Fruit fly (Drosophila melanogaster): ENCODE results near the gene CG5386.

The CG5386 gene

dm6 chr3R:22375674-22376073 is 33.6 kb upstream of the CG5386 start, which contains the start of gene CG18596:
CG18596 (plus strand) TSS chr3R:22375923.
- TF ChIP-seq HLH106 (tag; optimal IDR thresholded peaks at IDR 0.05) (no peak), CG32264 (GFP tag; optimal IDR thresholded peaks at IDR 0.05) (no peak), Myc (optimal IDR thresholded peaks at IDR 0.05) (peak; percentile 77), Jra (GFP tag; optimal IDR thresholded peaks at IDR 0.05) (no peak)

DNA sequence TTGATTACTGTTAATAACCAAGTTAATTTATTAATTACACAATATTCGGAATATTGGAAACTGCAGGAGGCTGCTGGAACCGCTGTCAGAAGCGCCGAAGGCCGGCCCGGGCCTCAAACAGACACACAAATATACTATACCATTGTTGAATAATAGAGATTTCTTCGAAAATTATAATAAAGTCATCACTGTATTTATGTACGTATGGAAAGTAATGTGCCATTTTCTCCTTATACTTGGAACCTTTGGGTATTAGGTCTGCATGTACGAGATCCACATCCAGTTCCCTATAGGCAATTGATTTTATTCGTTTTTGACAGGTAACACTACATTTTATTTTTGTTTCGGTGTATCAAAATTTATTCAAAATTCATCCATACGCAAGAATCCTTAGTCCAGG is 30.5 kb upstream of the CG5386 start, which contains the start of gene CG7069:
CG7069 (plus strand) TSS at position 301 of the 400 bp plus-strand sequence.
- TF ChIP-seq Rel (GFP tag; optimal IDR thresholded peaks at IDR 0.05) (no peak), Rel (tag; optimal IDR thresholded peaks at IDR 0.05) (no peak), Vsx2 (GFP tag; optimal IDR thresholded peaks at IDR 0.05; ENCODE audit: partially characterized antibody) (no peak), dl (GFP tag; optimal IDR thresholded peaks at IDR 0.05; ENCODE audit: insufficient read depth in 1 of 2, partially characterized antibody in 2 of 2) (no peak), usp (GFP tag; optimal IDR thresholded peaks at IDR 0.05) (no peak), woc (GFP tag; optimal IDR thresholded peaks at IDR 0.05) (no peak), br (GFP tag; optimal IDR thresholded peaks at IDR 0.05) (no peak), HLH106 (tag; optimal IDR thresholded peaks at IDR 0.05) (no peak), Hr83 (GFP tag; optimal IDR thresholded peaks at IDR 0.05; ENCODE audit: poor library complexity, severe bottlenecking) (no peak), CG9705 (GFP tag; optimal IDR thresholded peaks at IDR 0.05) (no peak), pan (optimal IDR thresholded peaks at IDR 0.05) (no peak), GATAd (GFP tag; optimal IDR thresholded peaks at IDR 0.05) (no peak), N (GFP tag; optimal IDR thresholded peaks at IDR 0.05) (no peak), OdsH (GFP tag; optimal IDR thresholded peaks at IDR 0.05) (no peak), tai (GFP tag; optimal IDR thresholded peaks at IDR 0.05) (no peak)

- TF ChIP-seq Dfd (GFP tag; optimal IDR thresholded peaks at IDR 0.05) (no peak), Myc (optimal IDR thresholded peaks at IDR 0.05) (no peak), ey (GFP tag; optimal IDR thresholded peaks at IDR 0.05) (peak; percentile 60), Sp1 (GFP tag; optimal IDR thresholded peaks at IDR 0.05) (peak; percentile 60), psq (GFP tag; optimal IDR thresholded peaks at IDR 0.05) (peak; percentile 67), dl (GFP tag; optimal IDR thresholded peaks at IDR 0.05; ENCODE audit: insufficient read depth in 1 of 2, partially characterized antibody in 2 of 2) (no peak), sv (GFP tag; optimal IDR thresholded peaks at IDR 0.05) (peak; percentile 78), OdsH (GFP tag; optimal IDR thresholded peaks at IDR 0.05) (peak; percentile 69), Jra (GFP tag; optimal IDR thresholded peaks at IDR 0.05) (no peak), rgr (GFP tag; optimal IDR thresholded peaks at IDR 0.05) (peak; percentile 69), N (GFP tag; optimal IDR thresholded peaks at IDR 0.05) (no peak), foxo (GFP tag; optimal IDR thresholded peaks at IDR 0.05) (peak in 1 of 2 experiments; percentile 79), Dif (GFP tag; optimal IDR thresholded peaks at IDR 0.05; ENCODE audit: partially characterized antibody) (no peak), CG32264 (GFP tag; optimal IDR thresholded peaks at IDR 0.05) (no peak), HLH106 (tag; optimal IDR thresholded peaks at IDR 0.05) (peak; percentile 48), lola (GFP tag; optimal IDR thresholded peaks at IDR 0.05) (no peak), Hr78 (GFP tag; optimal IDR thresholded peaks at IDR 0.05) (no peak), brk (GFP tag; optimal IDR thresholded peaks at IDR 0.05) (no peak), Hnf4 (GFP tag; optimal IDR thresholded peaks at IDR 0.05) (no peak), pan (optimal IDR thresholded peaks at IDR 0.05) (no peak), CG9705 (GFP tag; optimal IDR thresholded peaks at IDR 0.05) (no peak), sage (GFP tag; optimal IDR thresholded peaks at IDR 0.05) (peak; percentile 30), tai (GFP tag; optimal IDR thresholded peaks at IDR 0.05) (no peak), Hr83 (GFP tag; optimal IDR thresholded peaks at IDR 0.05; ENCODE audit: poor library complexity, severe bottlenecking) (no peak), Rel (GFP tag; optimal IDR thresholded peaks at IDR 0.05) (no peak), Rel (tag; optimal IDR thresholded peaks at IDR 0.05) (no peak), fru (GFP tag; optimal IDR thresholded peaks at IDR 0.05) (peak; percentile 83), Vsx2 (GFP tag; optimal IDR thresholded peaks at IDR 0.05; ENCODE audit: partially characterized antibody) (no peak), usp (GFP tag; optimal IDR thresholded peaks at IDR 0.05) (no peak), br (GFP tag; optimal IDR thresholded peaks at IDR 0.05) (peak; percentile 74), woc (GFP tag; optimal IDR thresholded peaks at IDR 0.05) (peak; percentile 74), Abd-B (GFP tag; optimal IDR thresholded peaks at IDR 0.05) (no peak), h (GFP tag; optimal IDR thresholded peaks at IDR 0.05) (peak; percentile 57), dsf (GFP tag; optimal IDR thresholded peaks at IDR 0.05; ENCODE audit: borderline replicate concordance) (no peak), Mio (GFP tag; optimal IDR thresholded peaks at IDR 0.05) (no peak), CrebA (GFP tag; optimal IDR thresholded peaks at IDR 0.05; ENCODE audit: borderline replicate concordance) (no peak), dmrt93B (GFP tag; optimal IDR thresholded peaks at IDR 0.05) (no peak), GATAd (GFP tag; optimal IDR thresholded peaks at IDR 0.05) (no peak), jim (GFP tag; optimal IDR thresholded peaks at IDR 0.05) (no peak)
Observed at dm6 chr3R:22368777-22369214, 26.7 kb upstream of the CG5386 start.
